Worm (Caenorhabditis elegans) whole organism, L3 larva: Measurements from ENCODE around the gene C06G3.3.

Experiments
- R02D3.7 ChIP-seq: fragments of 150-350 bp; optimal IDR thresholded peaks from 2 replicates; lab custom pipeline; 2014; ENCODE audit warnings: missing biosample characterization, missing genetic modification characterization
- aly-2 ChIP-seq: fragments of 150-350 bp; optimal IDR thresholded peaks from 2 replicates; lab custom pipeline; 2014; ENCODE audit warnings: missing biosample characterization, missing genetic modification characterization
- ama-1 ChIP-seq: fragments of 150-350 bp; optimal IDR thresholded peaks from 2 replicates; lab custom pipeline; 2018
- ceh-82 ChIP-seq: fragments of 150-350 bp; optimal IDR thresholded peaks from 2 replicates; lab custom pipeline; 2014; ENCODE audit warnings: missing biosample characterization, missing genetic modification characterization
- elt-2 ChIP-seq: sonication (generic microtip); optimal IDR thresholded peaks from 2 replicates; lab custom pipeline; 2016; ENCODE audit warnings: missing genetic modification reagents, mild to moderate bottlenecking, missing genetic modification characterization, missing compliant biosample characterization
- fkh-2 ChIP-seq: fragments of 150-350 bp; optimal IDR thresholded peaks from 2 replicates; lab custom pipeline; 2014; ENCODE audit warnings: missing biosample characterization, missing genetic modification reagents, missing genetic modification characterization
- nfya-1 ChIP-seq: sonication (generic microtip); optimal IDR thresholded peaks from 2 replicates; lab custom pipeline; 2017; ENCODE audit warnings: missing genetic modification characterization, mild to moderate bottlenecking, missing compliant biosample characterization, antibody characterized with exemption, moderate library complexity; ENCODE audit not compliant: insufficient read depth
- nhr-11 ChIP-seq: fragments of 150-350 bp; optimal IDR thresholded peaks from 2 replicates; lab custom pipeline; 2014; ENCODE audit warnings: missing biosample characterization, missing genetic modification characterization
- nhr-237 ChIP-seq: fragments of 150-350 bp; optimal IDR thresholded peaks from 2 replicates; lab custom pipeline; 2014; ENCODE audit warnings: missing biosample characterization, missing genetic modification characterization
- nhr-43 ChIP-seq: sonication (generic microtip); optimal IDR thresholded peaks from 2 replicates; lab custom pipeline; 2016; ENCODE audit warnings: mild to moderate bottlenecking, missing genetic modification characterization, missing compliant biosample characterization; ENCODE audit not compliant: poor library complexity, severe bottlenecking
- nhr-76 ChIP-seq: fragments of 150-350 bp; sonication (generic microtip); optimal IDR thresholded peaks from 5 replicates; lab custom pipeline; 2014; ENCODE audit warnings: missing biosample characterization, missing genetic modification characterization
- zag-1 ChIP-seq: fragments of 150-350 bp; optimal IDR thresholded peaks from 2 replicates; lab custom pipeline; 2014; ENCODE audit warnings: missing biosample characterization, missing genetic modification characterization
- ztf-11 ChIP-seq: fragments of 150-350 bp; optimal IDR thresholded peaks from 2 replicates; lab custom pipeline; 2014; ENCODE audit warnings: missing biosample characterization, missing genetic modification characterization

DNA sequence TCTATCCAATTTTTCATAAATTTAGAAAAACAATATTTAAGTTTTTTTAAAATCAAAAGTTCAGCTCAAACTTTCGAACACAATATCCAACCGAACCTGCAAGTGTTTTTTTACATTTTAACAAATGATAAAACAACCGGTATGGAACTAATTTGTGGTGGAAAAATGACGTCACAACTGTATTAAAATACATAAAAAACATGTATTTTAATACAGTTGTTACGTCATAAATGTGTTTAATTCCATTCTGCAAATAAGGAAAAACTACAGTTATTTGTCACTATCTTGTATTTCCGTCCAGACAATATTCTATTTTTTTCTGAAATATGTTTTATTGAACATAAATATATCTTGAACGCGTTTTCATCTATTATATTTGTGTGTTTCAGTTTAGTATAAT, 23.7 kb upstream of the C06G3.3 start:
- TF ChIP-seq aly-2 (tag; lab: Kevin White, UChicago), result no peak
- TF ChIP-seq nhr-11 (tag; lab: Kevin White, UChicago), result no peak
- no peak for TF ChIP-seq ceh-82
- TF ChIP-seq nfya-1 (tag; lab: Kevin White, UChicago), result no peak
- TF ChIP-seq ztf-11, result no peak
- TF ChIP-seq ama-1, result no peak
- TF ChIP-seq nhr-43 (tag; lab: Kevin White, UChicago), result no peak
- no peak for TF ChIP-seq zag-1 (tag; lab: Kevin White, UChicago)
- TF ChIP-seq R02D3.7 (tag; lab: Kevin White, UChicago), result no peak
- TF ChIP-seq nhr-237 (tag; lab: Kevin White, UChicago), result no peak
- TF ChIP-seq nhr-76 (tag; lab: Kevin White, UChicago), result no peak
- no peak for TF ChIP-seq elt-2
- TF ChIP-seq fkh-2 (tag; lab: Kevin White, UChicago), result no peak
